Fruit fly (Drosophila melanogaster) whole organism, embryonic: ENCODE results near the gene CG3556.

Experiments used
- CG10209 ChIP-seq: fragments of 200-800 bp; sonication (Bioruptor generic); optimal IDR thresholded peaks from 3 replicates; lab custom pipeline; 2017; ENCODE audit warnings: missing biosample characterization, mild to moderate bottlenecking, missing genetic modification characterization, missing genetic modification reagents
- CG10462 ChIP-seq: fragments of 200-800 bp; sonication (Bioruptor generic); optimal IDR thresholded peaks from 2 replicates; lab custom pipeline; 2016; ENCODE audit warnings: missing biosample characterization, missing genetic modification characterization
- CG10565 ChIP-seq: fragments of 200-800 bp; sonication (Bioruptor generic); optimal IDR thresholded peaks from 3 replicates; lab custom pipeline; 2016; ENCODE audit warnings: missing biosample characterization, mild to moderate bottlenecking, missing genetic modification characterization
- CG11398 ChIP-seq: fragments of 200-800 bp; sonication (Bioruptor generic); optimal IDR thresholded peaks from 2 replicates; lab custom pipeline; 2016; ENCODE audit warnings: missing biosample characterization, missing genetic modification characterization
- CG12236 ChIP-seq: fragments of 200-800 bp; sonication (Bioruptor generic); optimal IDR thresholded peaks from 2 replicates; lab custom pipeline; 2016; ENCODE audit warnings: missing biosample characterization, missing genetic modification characterization
- CG13424 ChIP-seq: fragments of 200-800 bp; sonication (Bioruptor generic); optimal IDR thresholded peaks from 2 replicates; lab custom pipeline; 2019; ENCODE audit warnings: missing biosample characterization, mild to moderate bottlenecking, missing genetic modification characterization, moderate library complexity
- CG15073 ChIP-seq: fragments of 200-800 bp; sonication (Bioruptor generic); optimal IDR thresholded peaks from 2 replicates; lab custom pipeline; 2016; ENCODE audit warnings: missing biosample characterization, missing genetic modification characterization
- CG15601 ChIP-seq: fragments of 200-800 bp; sonication (Bioruptor generic); optimal IDR thresholded peaks from 3 replicates; lab custom pipeline; 2019; ENCODE audit warnings: missing biosample characterization, mild to moderate bottlenecking, missing genetic modification characterization, moderate library complexity
- CG15696 ChIP-seq: fragments of 200-800 bp; sonication (Bioruptor generic); optimal IDR thresholded peaks from 2 replicates; lab custom pipeline; 2019; ENCODE audit warnings: missing biosample characterization, mild to moderate bottlenecking, missing genetic modification characterization, moderate library complexity
- CG17912 ChIP-seq: fragments of 200-800 bp; sonication (Bioruptor generic); optimal IDR thresholded peaks from 2 replicates; lab custom pipeline; 2018; ENCODE audit warnings: missing biosample characterization, mild to moderate bottlenecking, missing genetic modification characterization
- CG30020 ChIP-seq: fragments of 200-800 bp; optimal IDR thresholded peaks from 2 replicates; lab custom pipeline; 2019; ENCODE audit warnings: missing biosample characterization, mild to moderate bottlenecking, missing genetic modification characterization, moderate library complexity
- CG33213 ChIP-seq: fragments of 200-800 bp; sonication (Bioruptor generic); optimal IDR thresholded peaks from 3 replicates; lab custom pipeline; 2016; ENCODE audit warnings: missing biosample characterization, missing genetic modification characterization
- CG6765 ChIP-seq: fragments of 200-800 bp; sonication (Bioruptor generic); optimal IDR thresholded peaks from 3 replicates; lab custom pipeline; 2017; ENCODE audit warnings: missing biosample characterization, mild to moderate bottlenecking, missing genetic modification characterization
- CG7963 ChIP-seq: fragments of 200-800 bp; sonication (Bioruptor generic); IDR thresholded peaks from 3 replicates; pipeline ENCODE4 v1.3.6; 2022; ENCODE audit warnings: missing biosample characterization, missing genetic modification characterization; ENCODE audit not compliant: partially characterized antibody
- CG8089 ChIP-seq: fragments of 200-800 bp; sonication (Bioruptor generic); optimal IDR thresholded peaks from 3 replicates; lab custom pipeline; 2016; ENCODE audit warnings: missing biosample characterization, missing genetic modification characterization
- CG8359 ChIP-seq: fragments of 200-800 bp; sonication (Bioruptor generic); optimal IDR thresholded peaks from 2 replicates; lab custom pipeline; 2017; ENCODE audit warnings: missing biosample characterization, mild to moderate bottlenecking, missing genetic modification characterization, borderline replicate concordance
- Doc2 ChIP-seq: fragments of 200-800 bp; sonication (Bioruptor generic); IDR thresholded peaks from 2 replicates; pipeline ENCODE4 v1.3.6; 2022; ENCODE audit warnings: missing biosample characterization, missing genetic modification characterization
- Dref ChIP-seq: fragments of 200-800 bp; sonication (Bioruptor generic); IDR thresholded peaks from 2 replicates; pipeline ENCODE4 v1.3.6; 2022; ENCODE audit warnings: missing biosample characterization, missing genetic modification characterization
- HLH54F ChIP-seq: fragments of 200-800 bp; sonication (Bioruptor generic); optimal IDR thresholded peaks from 3 replicates; lab custom pipeline; 2016; ENCODE audit warnings: missing biosample characterization, missing genetic modification characterization
- Hsf ChIP-seq: fragments of 200-800 bp; sonication (Bioruptor generic); optimal IDR thresholded peaks from 3 replicates; lab custom pipeline; 2016; ENCODE audit warnings: missing biosample characterization, missing genetic modification characterization
- Nf-YB ChIP-seq: fragments of 200-800 bp; sonication (Bioruptor generic); optimal IDR thresholded peaks from 3 replicates; lab custom pipeline; 2019; ENCODE audit warnings: missing biosample characterization, mild to moderate bottlenecking, missing genetic modification characterization, moderate library complexity
- Nf-YC ChIP-seq: fragments of 200-800 bp; optimal IDR thresholded peaks from 3 replicates; lab custom pipeline; 2019; ENCODE audit warnings: missing biosample characterization, mild to moderate bottlenecking, missing genetic modification characterization, moderate library complexity
- Opbp ChIP-seq: fragments of 200-800 bp; sonication (Bioruptor generic); IDR thresholded peaks from 3 replicates; pipeline ENCODE4 v1.3.6; 2022; ENCODE audit warnings: missing biosample characterization, missing genetic modification characterization; ENCODE audit not compliant: partially characterized antibody
- Pdp1 ChIP-seq, 2 experiments: fragments of 200-800 bp; sonication (Bioruptor generic); optimal IDR thresholded peaks; 3 replicates each; lab custom pipeline; 2016; ENCODE audit warnings: missing biosample characterization in 2 of 2, missing genetic modification characterization in 2 of 2, mild to moderate bottlenecking in 1 of 2, moderate library complexity in 1 of 2
- Poxn ChIP-seq: fragments of 200-800 bp; sonication (Bioruptor generic); IDR thresholded peaks from 2 replicates; pipeline ENCODE4 v1.3.6; 2022; ENCODE audit warnings: missing biosample characterization, missing genetic modification characterization
- Ptx1 ChIP-seq: fragments of 200-800 bp; sonication (Bioruptor generic); IDR thresholded peaks from 2 replicates; pipeline ENCODE4 v1.3.6; 2022; ENCODE audit warnings: missing biosample characterization, missing genetic modification characterization
- Six4 ChIP-seq: fragments of 200-800 bp; sonication (Bioruptor generic); optimal IDR thresholded peaks from 2 replicates; lab custom pipeline; 2016; ENCODE audit warnings: missing biosample characterization, missing genetic modification characterization
- ac ChIP-seq: fragments of 200-800 bp; sonication (Bioruptor generic); optimal IDR thresholded peaks from 3 replicates; lab custom pipeline; 2017; ENCODE audit warnings: missing biosample characterization, mild to moderate bottlenecking, missing genetic modification characterization
- cg ChIP-seq: fragments of 200-800 bp; sonication (Bioruptor generic); optimal IDR thresholded peaks from 3 replicates; lab custom pipeline; 2019; ENCODE audit warnings: missing biosample characterization, mild to moderate bottlenecking, missing genetic modification characterization, moderate library complexity
- fru ChIP-seq: fragments of >200 bp; optimal IDR thresholded peaks from 2 replicates; lab custom pipeline; 2017
- ham ChIP-seq: fragments of 200-800 bp; sonication (Bioruptor generic); IDR thresholded peaks from 2 replicates; pipeline ENCODE4 v1.3.6; 2022; ENCODE audit warnings: missing biosample characterization, missing genetic modification characterization
- her ChIP-seq: fragments of 200-800 bp; sonication (Bioruptor generic); optimal IDR thresholded peaks from 2 replicates; lab custom pipeline; 2016; ENCODE audit warnings: missing biosample characterization, missing genetic modification characterization
- kni ChIP-seq: fragments of 200-800 bp; sonication (Bioruptor generic); optimal IDR thresholded peaks from 3 replicates; lab custom pipeline; 2017; ENCODE audit warnings: mild to moderate bottlenecking, missing biosample characterization, missing genetic modification reagents, missing genetic modification characterization
- maf-S ChIP-seq: fragments of 200-800 bp; sonication (Bioruptor generic); optimal IDR thresholded peaks from 2 replicates; lab custom pipeline; 2016; ENCODE audit warnings: missing biosample characterization, missing genetic modification characterization
- run ChIP-seq: fragments of 200-800 bp; sonication (Bioruptor generic); optimal IDR thresholded peaks from 3 replicates; lab custom pipeline; 2018; ENCODE audit warnings: missing biosample characterization, mild to moderate bottlenecking, missing genetic modification characterization
- sim ChIP-seq: fragments of 200-800 bp; sonication (Bioruptor generic); IDR thresholded peaks from 2 replicates; pipeline ENCODE4 v1.3.6; 2022; ENCODE audit warnings: missing biosample characterization, missing genetic modification characterization
- trh ChIP-seq: fragments of 200-800 bp; sonication (Bioruptor generic); optimal IDR thresholded peaks from 2 replicates; lab custom pipeline; 2016; ENCODE audit warnings: missing biosample characterization, missing genetic modification characterization
- unc-4 ChIP-seq: fragments of 200-800 bp; sonication (Bioruptor generic); IDR thresholded peaks from 2 replicates; pipeline ENCODE4 v1.3.6; 2022; ENCODE audit warnings: missing biosample characterization, missing genetic modification characterization; ENCODE audit not compliant: partially characterized antibody
- zf30C ChIP-seq: fragments of 200-800 bp; sonication (Bioruptor generic); optimal IDR thresholded peaks from 3 replicates; lab custom pipeline; 2018; ENCODE audit warnings: missing biosample characterization, mild to moderate bottlenecking, missing genetic modification characterization

CG3556 gene

dm6 chrX:4553999-4554398, 24.0 kb downstream of the CG3556 start, which contains the start of gene CG11444 (continued):
- peak; percentile 30 for TF ChIP-seq CG13424 (tag; lab: Kevin White, UChicago)
- peak; percentile 30 for TF ChIP-seq CG17912 (GFP tag; lab: Kevin White, UChicago)
- TF ChIP-seq CG8359, result no peak
- TF ChIP-seq CG6765 (GFP tag; lab: Kevin White, UChicago), result no peak
- peak; percentile 36 for TF ChIP-seq CG15601 (tag; lab: Kevin White, UChicago)
- TF ChIP-seq CG10565 (GFP tag; lab: Kevin White, UChicago), result no peak
- no peak for TF ChIP-seq sim (GFP tag; lab: Robert Waterston, UW)
- peak; percentile 47; the same call in 1 of the 2 replicates for TF ChIP-seq Dref (GFP tag; lab: Robert Waterston, UW)
- no peak for TF ChIP-seq cg (GFP tag; lab: Kevin White, UChicago)
- TF ChIP-seq Hsf (GFP tag; lab: Kevin White, UChicago), result peak; percentile 53
- TF ChIP-seq maf-S (GFP tag; lab: Kevin White, UChicago), result peak; percentile 36
- no peak for TF ChIP-seq CG12236
- TF ChIP-seq Poxn, result no peak
- no peak for TF ChIP-seq CG11398 (GFP tag; lab: Kevin White, UChicago)
- no peak for TF ChIP-seq CG10462 (GFP tag; lab: Kevin White, UChicago)
- peak; percentile 88 for TF ChIP-seq CG33213 (GFP tag; lab: Kevin White, UChicago)
- no peak for TF ChIP-seq fru (lab: Kevin White, UChicago)
- no peak for TF ChIP-seq CG15696 (tag; lab: Kevin White, UChicago)
- peak; percentile 51 to 79 for TF ChIP-seq Pdp1 (GFP tag; optimal IDR thresholded peaks at IDR 0.05; lab: Kevin White, UChicago)
- TF ChIP-seq CG7963 (GFP tag; lab: Robert Waterston, UW), result no peak
- peak; percentile 25; the same call in 1 of the 2 replicates for TF ChIP-seq Ptx1 (GFP tag; lab: Robert Waterston, UW)
- peak; percentile 32 for TF ChIP-seq HLH54F (GFP tag; lab: Kevin White, UChicago)
- TF ChIP-seq run (tag; lab: Kevin White, UChicago), result no peak
- no peak for TF ChIP-seq Doc2 (GFP tag; lab: Robert Waterston, UW)
- TF ChIP-seq her, result peak; percentile 50
- TF ChIP-seq trh (GFP tag; lab: Kevin White, UChicago), result no peak
- TF ChIP-seq zf30C (GFP tag; lab: Kevin White, UChicago), result no peak
- TF ChIP-seq ham (GFP tag; lab: Robert Waterston, UW), result no peak
- no peak for TF ChIP-seq CG30020 (tag; lab: Kevin White, UChicago)
- no peak for TF ChIP-seq unc-4
- TF ChIP-seq CG10209 (GFP tag; lab: Kevin White, UChicago), result peak; percentile 39

- peak; percentile 10 for TF ChIP-seq ac (GFP tag; lab: Kevin White, UChicago)
- no peak for TF ChIP-seq CG15073 (GFP tag; lab: Kevin White, UChicago)
- TF ChIP-seq cg (GFP tag; lab: Kevin White, UChicago), result peak; percentile 29
- no peak for TF ChIP-seq Six4 (GFP tag; lab: Kevin White, UChicago)
- no peak for TF ChIP-seq Opbp (GFP tag; lab: Robert Waterston, UW)
- TF ChIP-seq Nf-YB (GFP tag; lab: Kevin White, UChicago), result peak; percentile 97
- TF ChIP-seq CG8089 (GFP tag; lab: Kevin White, UChicago), result no peak
- peak; percentile 89 for TF ChIP-seq Nf-YC
- peak; percentile 34 for TF ChIP-seq kni
- TF ChIP-seq, all 482 proteins: peak for 5
Measured at dm6 chrX:4554718-4555117, 24.7 kb downstream of the CG3556 start.
